Fruit fly (Drosophila melanogaster) whole organism, embryonic: Measurements from ENCODE around the gene Cdc7.
A peak's percentile ranks its signal among the peaks of the same experiment; 100 is the strongest.

Experiments
- Abd-B ChIP-seq: fragments of 200-800 bp; sonication (Bioruptor generic); optimal IDR thresholded peaks from 2 replicates; lab custom pipeline; 2018; ENCODE audit warnings: missing biosample characterization, mild to moderate bottlenecking, missing genetic modification characterization, moderate library complexity
- Atf3 ChIP-seq: fragments of 200-800 bp; sonication (Bioruptor generic); optimal IDR thresholded peaks from 3 replicates; lab custom pipeline; 2016; ENCODE audit warnings: missing biosample characterization, missing genetic modification characterization
- Atf6 ChIP-seq: fragments of 200-800 bp; sonication (Bioruptor generic); IDR thresholded peaks from 2 replicates; pipeline ENCODE4 v1.3.6; 2022; ENCODE audit warnings: missing biosample characterization, missing genetic modification characterization
- B-H1 ChIP-seq: fragments of 200-800 bp; sonication (Bioruptor generic); IDR thresholded peaks from 3 replicates; pipeline ENCODE4 v1.3.6; 2022; ENCODE audit warnings: missing biosample characterization, missing genetic modification characterization
- CG10959 ChIP-seq: fragments of 200-800 bp; sonication (Bioruptor generic); IDR thresholded peaks from 2 replicates; pipeline ENCODE4 v1.3.6; 2022; ENCODE audit warnings: missing biosample characterization, missing genetic modification characterization
- CG11398 ChIP-seq: fragments of 200-800 bp; sonication (Bioruptor generic); optimal IDR thresholded peaks from 2 replicates; lab custom pipeline; 2016; ENCODE audit warnings: missing biosample characterization, missing genetic modification characterization
- CG13624 ChIP-seq: fragments of 200-800 bp; sonication (Bioruptor generic); optimal IDR thresholded peaks from 2 replicates; lab custom pipeline; 2016; ENCODE audit warnings: missing biosample characterization, missing genetic modification characterization
- CG14014 ChIP-seq: fragments of 200-800 bp; sonication (Bioruptor generic); IDR thresholded peaks from 2 replicates; pipeline ENCODE4 v1.3.6; 2022; ENCODE audit warnings: missing biosample characterization, missing genetic modification characterization
- CG14965 ChIP-seq: fragments of 200-800 bp; sonication (Bioruptor generic); optimal IDR thresholded peaks from 2 replicates; lab custom pipeline; 2016; ENCODE audit warnings: missing biosample characterization, missing genetic modification characterization, borderline replicate concordance
- CG1602 ChIP-seq: fragments of 200-800 bp; sonication (Bioruptor generic); optimal IDR thresholded peaks from 3 replicates; lab custom pipeline; 2016; ENCODE audit warnings: missing biosample characterization, missing genetic modification characterization
- CG16779 ChIP-seq: fragments of 200-800 bp; sonication (Bioruptor generic); IDR thresholded peaks from 2 replicates; pipeline ENCODE4 v1.3.6; 2022; ENCODE audit warnings: missing biosample characterization, missing genetic modification characterization
- CG1792 ChIP-seq: fragments of 200-800 bp; sonication (Bioruptor generic); optimal IDR thresholded peaks from 2 replicates; lab custom pipeline; 2016; ENCODE audit warnings: missing biosample characterization, missing genetic modification characterization
- CG18011 ChIP-seq: fragments of 200-800 bp; sonication (Bioruptor generic); optimal IDR thresholded peaks from 2 replicates; lab custom pipeline; 2017; ENCODE audit warnings: missing biosample characterization, missing genetic modification characterization, mild to moderate bottlenecking, moderate library complexity, missing genotype
- CG30403 ChIP-seq: fragments of 200-800 bp; sonication (Bioruptor generic); optimal IDR thresholded peaks from 3 replicates; lab custom pipeline; 2016; ENCODE audit warnings: missing biosample characterization, missing genetic modification characterization
- CG32772 ChIP-seq: fragments of 200-800 bp; sonication (Bioruptor generic); IDR thresholded peaks from 2 replicates; pipeline ENCODE4 v1.3.6; 2022; ENCODE audit warnings: missing biosample characterization, missing genetic modification characterization
- CG3281 ChIP-seq: fragments of 200-800 bp; sonication (Bioruptor generic); optimal IDR thresholded peaks from 3 replicates; lab custom pipeline; 2017; ENCODE audit warnings: missing biosample characterization, mild to moderate bottlenecking, missing genetic modification characterization
- CG34224 ChIP-seq: fragments of 200-800 bp; sonication (Bioruptor generic); IDR thresholded peaks from 3 replicates; pipeline ENCODE4 v1.3.6; 2022; ENCODE audit warnings: missing biosample characterization, missing genetic modification characterization; ENCODE audit not compliant: partially characterized antibody
- CG4617 ChIP-seq: fragments of 200-800 bp; sonication (Bioruptor generic); optimal IDR thresholded peaks from 3 replicates; lab custom pipeline; 2016; ENCODE audit warnings: missing biosample characterization, missing genetic modification characterization, borderline replicate concordance
- CG6272 ChIP-seq: fragments of 200-800 bp; sonication (Bioruptor generic); IDR thresholded peaks from 2 replicates; pipeline ENCODE4 v1.3.6; 2022; ENCODE audit warnings: missing biosample characterization, missing genetic modification characterization
- CG7556 ChIP-seq: fragments of 200-800 bp; sonication (Bioruptor generic); optimal IDR thresholded peaks from 2 replicates; lab custom pipeline; 2017; ENCODE audit warnings: missing biosample characterization, mild to moderate bottlenecking, missing genetic modification characterization
- CG8765 ChIP-seq: fragments of 200-800 bp; sonication (Bioruptor generic); IDR thresholded peaks from 2 replicates; pipeline ENCODE4 v1.3.6; 2022; ENCODE audit warnings: missing biosample characterization, missing genetic modification characterization
- CG9609 ChIP-seq: fragments of 200-800 bp; sonication (Bioruptor generic); optimal IDR thresholded peaks from 3 replicates; lab custom pipeline; 2016; ENCODE audit warnings: missing biosample characterization, missing genetic modification characterization
- Fer1 ChIP-seq: fragments of 200-800 bp; sonication (Bioruptor generic); optimal IDR thresholded peaks from 2 replicates; lab custom pipeline; 2017; ENCODE audit warnings: missing biosample characterization, mild to moderate bottlenecking, missing genetic modification characterization
- Hey ChIP-seq: fragments of 200-800 bp; sonication (Bioruptor generic); optimal IDR thresholded peaks from 3 replicates; lab custom pipeline; 2018; ENCODE audit warnings: missing biosample characterization, mild to moderate bottlenecking, missing genetic modification characterization
- HmgD ChIP-seq: fragments of 200-800 bp; sonication (Bioruptor generic); optimal IDR thresholded peaks from 3 replicates; lab custom pipeline; 2016; ENCODE audit warnings: missing biosample characterization, missing genetic modification characterization
- Hmx ChIP-seq: fragments of 200-800 bp; sonication (Bioruptor generic); optimal IDR thresholded peaks from 2 replicates; lab custom pipeline; 2016; ENCODE audit warnings: missing biosample characterization, missing genetic modification characterization
- Hsf ChIP-seq: fragments of 200-800 bp; sonication (Bioruptor generic); optimal IDR thresholded peaks from 3 replicates; lab custom pipeline; 2016; ENCODE audit warnings: missing biosample characterization, missing genetic modification characterization
- MBD-R2 ChIP-seq: fragments of 200-800 bp; sonication (Bioruptor generic); IDR thresholded peaks from 2 replicates; pipeline ENCODE4 v1.3.6; 2022; ENCODE audit warnings: missing biosample characterization, missing genetic modification characterization
- MTF-1 ChIP-seq: fragments of 200-800 bp; sonication (Bioruptor generic); optimal IDR thresholded peaks from 2 replicates; lab custom pipeline; 2018; ENCODE audit warnings: missing biosample characterization, mild to moderate bottlenecking, missing genetic modification characterization, borderline replicate concordance
- Myb ChIP-seq: fragments of 200-800 bp; sonication (Bioruptor generic); optimal IDR thresholded peaks from 2 replicates; lab custom pipeline; 2016; ENCODE audit warnings: missing biosample characterization, missing genetic modification characterization
- NFAT ChIP-seq: fragments of 200-800 bp; sonication (Bioruptor generic); IDR thresholded peaks from 2 replicates; pipeline ENCODE4 v1.3.6; 2022; ENCODE audit warnings: missing biosample characterization, missing genetic modification characterization
- Oaz ChIP-seq: fragments of 200-800 bp; sonication (Bioruptor generic); IDR thresholded peaks from 2 replicates; pipeline ENCODE4 v1.3.6; 2022; ENCODE audit warnings: missing biosample characterization, missing genetic modification characterization
- Six4 ChIP-seq: fragments of 200-800 bp; sonication (Bioruptor generic); optimal IDR thresholded peaks from 2 replicates; lab custom pipeline; 2016; ENCODE audit warnings: missing biosample characterization, missing genetic modification characterization
- Spps ChIP-seq: fragments of 200-800 bp; sonication (Bioruptor generic); optimal IDR thresholded peaks from 2 replicates; lab custom pipeline; 2018; ENCODE audit warnings: missing biosample characterization, mild to moderate bottlenecking, missing genetic modification characterization
- ab ChIP-seq: fragments of 200-800 bp; sonication (Bioruptor generic); optimal IDR thresholded peaks from 2 replicates; lab custom pipeline; 2016; ENCODE audit warnings: missing biosample characterization, missing genetic modification characterization
- bbx ChIP-seq: fragments of 200-800 bp; sonication (Bioruptor generic); IDR thresholded peaks from 2 replicates; pipeline ENCODE4 v1.3.6; 2022; ENCODE audit warnings: missing biosample characterization, missing genetic modification characterization; ENCODE audit not compliant: partially characterized antibody
- cato ChIP-seq: fragments of 200-800 bp; sonication (Bioruptor generic); optimal IDR thresholded peaks from 2 replicates; lab custom pipeline; 2016; ENCODE audit warnings: missing biosample characterization, missing genetic modification characterization, borderline replicate concordance
- dmrt11E ChIP-seq: fragments of 200-800 bp; sonication (Bioruptor generic); optimal IDR thresholded peaks from 3 replicates; lab custom pipeline; 2018; ENCODE audit warnings: missing biosample characterization, mild to moderate bottlenecking, missing genetic modification characterization, moderate library complexity
- dysf ChIP-seq: fragments of 200-800 bp; sonication (Bioruptor generic); IDR thresholded peaks from 3 replicates; pipeline ENCODE4 v1.3.6; 2022; ENCODE audit warnings: missing biosample characterization, missing genetic modification characterization
- esg ChIP-seq: fragments of 200-800 bp; sonication (Bioruptor generic); conservative IDR thresholded peaks from 2 replicates; pipeline ENCODE4 v1.3.6; 2022; ENCODE audit warnings: missing biosample characterization, missing genetic modification characterization
- hkb ChIP-seq, 2 experiments: fragments of 200-800 bp in 1 of 2; fragments of >200 bp in 1 of 2; sonication (Bioruptor generic) in 1 of 2; IDR thresholded peaks in 1 of 2; optimal IDR thresholded peaks in 1 of 2; 2 replicates each; pipeline versions ENCODE4 v1.3.6 to Lab custom; 2017 to 2022; ENCODE audit warnings: missing biosample characterization in 1 of 2, missing genetic modification characterization in 1 of 2
- inv ChIP-seq: fragments of 200-800 bp; sonication (Bioruptor generic); IDR thresholded peaks from 2 replicates; pipeline ENCODE4 v1.3.6; 2022; ENCODE audit warnings: missing biosample characterization, missing genetic modification characterization; ENCODE audit not compliant: partially characterized antibody
- lola ChIP-seq, 3 experiments: fragments of >200 bp in 2 of 3; fragments of 200-800 bp in 1 of 3; sonication (Bioruptor generic) in 1 of 3; optimal IDR thresholded peaks; 2 replicates each; lab custom pipeline; 2017 to 2019; ENCODE audit warnings: missing biosample characterization in 3 of 3, missing genetic modification characterization in 3 of 3, mild to moderate bottlenecking in 1 of 3, moderate library complexity in 1 of 3
- pb ChIP-seq: fragments of 200-800 bp; sonication (Bioruptor generic); optimal IDR thresholded peaks from 3 replicates; lab custom pipeline; 2016; ENCODE audit warnings: missing biosample characterization, missing genetic modification characterization
- pnt ChIP-seq: fragments of 200-800 bp; sonication (Bioruptor generic); optimal IDR thresholded peaks from 3 replicates; lab custom pipeline; 2016; ENCODE audit warnings: missing biosample characterization, missing genetic modification characterization
- pros ChIP-seq: fragments of 200-800 bp; sonication (Bioruptor generic); optimal IDR thresholded peaks from 3 replicates; lab custom pipeline; 2019; ENCODE audit warnings: missing biosample characterization, mild to moderate bottlenecking, missing genetic modification characterization, moderate library complexity
- pzg ChIP-seq: fragments of 200-800 bp; sonication (Bioruptor generic); optimal IDR thresholded peaks from 3 replicates; lab custom pipeline; 2018; ENCODE audit warnings: missing biosample characterization, mild to moderate bottlenecking, missing genetic modification characterization, moderate library complexity
- sens-2 ChIP-seq: fragments of 200-800 bp; sonication (Bioruptor generic); IDR thresholded peaks from 2 replicates; pipeline ENCODE4 v1.3.6; 2022; ENCODE audit warnings: missing biosample characterization, missing genetic modification characterization
- sisA ChIP-seq: fragments of 200-800 bp; sonication (Bioruptor generic); IDR thresholded peaks from 2 replicates; pipeline ENCODE4 v1.3.6; 2022; ENCODE audit warnings: missing biosample characterization, missing genetic modification characterization
- tup ChIP-seq: fragments of 200-800 bp; sonication (Bioruptor generic); optimal IDR thresholded peaks from 2 replicates; lab custom pipeline; 2016; ENCODE audit warnings: missing biosample characterization, mild to moderate bottlenecking, missing genetic modification characterization, moderate library complexity
- vnd ChIP-seq: fragments of 200-800 bp; sonication (Bioruptor generic); IDR thresholded peaks from 3 replicates; pipeline ENCODE4 v1.3.6; 2022; ENCODE audit warnings: missing biosample characterization, missing genetic modification characterization; ENCODE audit not compliant: partially characterized antibody

Cdc7 gene

dm6 chrX:6687267-6687666 is 32.9 kb downstream of the Cdc7 start, which contains the start of gene CG44303 (continued):
- TF ChIP-seq cato (GFP tag; lab: Kevin White, UChicago) = no peak
- TF ChIP-seq MTF-1 (GFP tag; lab: Kevin White, UChicago) = no peak
- TF ChIP-seq ab (GFP tag; lab: Kevin White, UChicago) = no peak
- TF ChIP-seq bbx = peak; percentile 74
- TF ChIP-seq HmgD = no peak
- no peak for TF ChIP-seq CG1602
- TF ChIP-seq Fer1 = no peak
- peak; percentile 28 for TF ChIP-seq pzg
- TF ChIP-seq Hey (tag; lab: Kevin White, UChicago) = no peak
- TF ChIP-seq esg (GFP tag; lab: Robert Waterston, UW) = no peak
- TF ChIP-seq pros (GFP tag; lab: Kevin White, UChicago) = no peak
- TF ChIP-seq Myb (GFP tag; lab: Kevin White, UChicago) = peak; percentile 21
- no peak for TF ChIP-seq pnt (GFP tag; lab: Kevin White, UChicago)
- no peak for TF ChIP-seq B-H1 (GFP tag; lab: Robert Waterston, UW)
- no peak for TF ChIP-seq hkb (optimal IDR thresholded peaks at IDR 0.05; lab: Kevin White, UChicago)
- TF ChIP-seq hkb (GFP tag; IDR thresholded peaks at IDR 0.05; lab: Robert Waterston, UW) = no peak
- no peak for TF ChIP-seq pb
- TF ChIP-seq Atf3 = no peak
- no peak for TF ChIP-seq CG13624 (GFP tag; lab: Kevin White, UChicago)
- no peak for TF ChIP-seq sisA (GFP tag; lab: Robert Waterston, UW)
- no peak for TF ChIP-seq inv (GFP tag; lab: Robert Waterston, UW)
- TF ChIP-seq vnd (GFP tag; lab: Robert Waterston, UW) = peak; percentile 62
- TF ChIP-seq CG1792 (GFP tag; lab: Kevin White, UChicago) = no peak
- no peak for TF ChIP-seq Six4
- TF ChIP-seq CG34224 (GFP tag; lab: Robert Waterston, UW) = peak; percentile 60; the same call in 2 of the 3 replicates
- no peak for TF ChIP-seq CG4617
- TF ChIP-seq CG9609 (GFP tag; lab: Kevin White, UChicago) = no peak
- TF ChIP-seq CG16779 = no peak
- TF ChIP-seq CG3281 (GFP tag; lab: Kevin White, UChicago) = no peak
- no peak for TF ChIP-seq CG7556 (GFP tag; lab: Kevin White, UChicago)
- no peak for TF ChIP-seq CG6272 (GFP tag; lab: Robert Waterston, UW)
- TF ChIP-seq Atf6 (GFP tag; lab: Robert Waterston, UW) = no peak
- no peak for TF ChIP-seq lola (GFP tag; optimal IDR thresholded peaks at IDR 0.05; lab: Kevin White, UChicago)
- TF ChIP-seq Spps (tag; lab: Kevin White, UChicago) = no peak
- no peak for TF ChIP-seq CG32772 (GFP tag; lab: Robert Waterston, UW)
- no peak for TF ChIP-seq Oaz (GFP tag; lab: Robert Waterston, UW)
- TF ChIP-seq Hsf (GFP tag; lab: Kevin White, UChicago) = no peak
- no peak for TF ChIP-seq tup
- no peak for TF ChIP-seq CG10959
- TF ChIP-seq CG18011 (GFP tag; lab: Kevin White, UChicago) = no peak
- TF ChIP-seq CG14965 (GFP tag; lab: Kevin White, UChicago) = no peak
- no peak for TF ChIP-seq NFAT (GFP tag; lab: Robert Waterston, UW)
- no peak for TF ChIP-seq CG30403
- no peak for TF ChIP-seq CG14014
- TF ChIP-seq dysf (GFP tag; lab: Robert Waterston, UW) = no peak
- no peak for TF ChIP-seq dmrt11E (tag; lab: Kevin White, UChicago)
- TF ChIP-seq CG8765 (GFP tag; lab: Robert Waterston, UW) = no peak
- peak; percentile 35; the same call in 1 of the 2 replicates for TF ChIP-seq MBD-R2
- no peak for TF ChIP-seq CG11398 (GFP tag; lab: Kevin White, UChicago)
- TF ChIP-seq sens-2 (GFP tag; lab: Robert Waterston, UW) = no peak
- TF ChIP-seq Abd-B (GFP tag; lab: Kevin White, UChicago) = no peak
- TF ChIP-seq Hmx (GFP tag; lab: Kevin White, UChicago) = no peak
